Fruit fly (Drosophila melanogaster) whole organism: ENCODE results near the gene CG10336.

Source experiments
- CG8478 ChIP-seq: fragments of >200 bp; optimal IDR thresholded peaks from 2 replicates; lab custom pipeline; 2018; ENCODE audit warnings: inconsistent platforms
- Dll ChIP-seq: fragments of >200 bp; optimal IDR thresholded peaks from 2 replicates; lab custom pipeline; 2017
- EcR ChIP-seq, 2 experiments: fragments of >200 bp; optimal IDR thresholded peaks; 2 replicates each; lab custom pipeline; 2017; ENCODE audit warnings: missing biosample characterization in 2 of 2, missing genetic modification characterization in 2 of 2, missing genetic modification reagents in 2 of 2
- pan ChIP-seq: fragments of >200 bp; optimal IDR thresholded peaks from 2 replicates; lab custom pipeline; 2017
- psq ChIP-seq: fragments of >200 bp; optimal IDR thresholded peaks from 2 replicates; lab custom pipeline; 2017
- usp ChIP-seq: fragments of >200 bp; optimal IDR thresholded peaks from 2 replicates; lab custom pipeline; 2017; ENCODE audit warnings: missing biosample characterization, missing genetic modification characterization, mixed read lengths

CG10336 gene

DNA sequence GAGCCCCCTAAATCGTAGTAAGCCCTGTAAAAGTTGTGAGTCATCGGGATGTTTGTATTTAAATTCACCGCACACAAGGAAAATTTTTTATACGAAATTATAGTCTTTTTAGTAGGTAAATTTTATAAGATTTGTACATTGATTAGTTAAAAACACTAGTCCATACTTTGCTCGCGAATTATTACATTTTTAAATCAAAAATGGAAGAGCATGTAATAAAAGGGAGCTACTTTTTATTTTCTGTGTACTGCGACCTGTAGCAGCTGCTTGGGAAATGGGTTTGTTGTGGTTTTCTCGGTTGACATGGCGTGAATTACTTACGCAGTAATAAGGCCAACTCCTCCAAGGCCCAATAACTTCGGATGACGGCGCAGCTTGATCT is 5.4 kb downstream of the CG10336 start:
- TF ChIP-seq EcR (GFP tag; optimal IDR thresholded peaks at IDR 0.05; lab: Kevin White, UChicago) (no peak), psq (lab: Kevin White, UChicago) (no peak), Dll (lab: Kevin White, UChicago) (no peak), usp (GFP tag; lab: Kevin White, UChicago) (no peak), pan (lab: Kevin White, UChicago) (no peak)

DNA sequence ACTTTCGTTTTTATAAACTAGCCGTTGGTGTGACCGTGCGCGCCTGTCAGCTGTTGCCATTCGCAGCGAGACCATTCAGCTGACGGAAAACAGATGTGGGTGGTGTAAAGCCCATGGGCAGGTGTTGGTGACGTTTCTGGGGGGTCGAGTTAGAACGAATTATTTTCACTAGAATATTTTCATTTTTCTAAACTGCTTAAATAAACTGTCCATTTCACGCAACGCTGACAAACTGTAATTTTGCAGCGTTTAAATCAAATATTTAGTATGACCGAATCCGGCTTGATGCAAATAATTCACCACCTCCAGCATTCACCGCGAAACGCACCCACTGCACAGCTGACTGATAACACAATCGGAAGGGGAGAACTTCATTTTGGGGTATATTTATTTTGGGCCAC is 6.1 kb downstream of the CG10336 start, which contains the start of the genes CG10383 and CG10338:
Gene CG10383, minus strand, starts transcription at position 199 of the 401 bp plus-strand sequence.
Gene CG10338, plus strand, starts transcription at position 261 of the 401 bp plus-strand sequence.
- TF ChIP-seq usp (GFP tag; lab: Kevin White, UChicago) (no peak), Dll (lab: Kevin White, UChicago) (no peak), EcR (GFP tag; optimal IDR thresholded peaks at IDR 0.05; lab: Kevin White, UChicago) (no peak), pan (lab: Kevin White, UChicago) (no peak), psq (lab: Kevin White, UChicago) (no peak), CG8478 (lab: Kevin White, UChicago) (no peak)

dm6 chr2L:18698559-18699130 is 9.3 kb downstream of the CG10336 start, which contains the start of gene CG10341:
Gene CG10341 (plus strand): TSS chr2L:18698714.
- TF ChIP-seq CG8478 (lab: Kevin White, UChicago): no peak
- TF ChIP-seq Dll (lab: Kevin White, UChicago): no peak
- TF ChIP-seq usp (GFP tag; lab: Kevin White, UChicago): no peak
- no peak for TF ChIP-seq EcR (GFP tag; optimal IDR thresholded peaks at IDR 0.05; lab: Kevin White, UChicago)
- no peak for TF ChIP-seq pan (lab: Kevin White, UChicago)
- no peak for TF ChIP-seq psq (lab: Kevin White, UChicago)

- no peak for TF ChIP-seq psq (lab: Kevin White, UChicago)
- no peak for TF ChIP-seq usp (GFP tag; lab: Kevin White, UChicago)
- TF ChIP-seq pan (lab: Kevin White, UChicago): no peak
- no peak for TF ChIP-seq EcR (GFP tag; optimal IDR thresholded peaks at IDR 0.05; lab: Kevin White, UChicago)
- TF ChIP-seq CG8478 (lab: Kevin White, UChicago): no peak
- TF ChIP-seq Dll (lab: Kevin White, UChicago): no peak
These were observed 13.6 kb downstream of the CG10336 start, which contains the start of the genes CG10376 and CG10343 for dm6 chr2L:18702721-18703488. Gene CG10376 (minus strand): TSS chr2L:18703105. Gene CG10343 (plus strand): TSS chr2L:18703473.

DNA sequence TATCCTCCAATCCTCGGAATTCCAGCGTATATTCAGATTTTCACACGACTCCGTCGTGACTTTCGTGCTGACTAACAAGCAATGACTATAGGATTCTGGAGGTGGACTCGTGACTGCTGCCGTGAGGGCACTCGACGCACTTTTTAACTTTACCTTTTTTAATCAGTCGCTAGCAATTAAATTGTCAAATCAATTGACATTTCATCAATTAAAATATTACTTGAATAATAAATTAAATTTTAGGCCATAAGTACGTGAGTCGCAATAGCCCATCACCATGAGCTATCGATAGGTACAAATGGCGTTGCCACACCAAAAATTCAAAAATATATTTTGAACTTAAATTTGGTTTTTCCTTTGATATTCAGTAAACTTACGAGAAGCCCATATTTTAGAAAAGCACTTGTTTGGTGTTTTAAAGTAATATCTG is 16.3 kb downstream of the CG10336 start, which contains the start of gene Jwa:
Gene Jwa, minus strand, starts transcription at position 87 of the 430 bp plus-strand sequence.
- TF ChIP-seq EcR (GFP tag; optimal IDR thresholded peaks at IDR 0.05; lab: Kevin White, UChicago): no peak
- TF ChIP-seq Dll (lab: Kevin White, UChicago): no peak
- TF ChIP-seq usp (GFP tag; lab: Kevin White, UChicago): no peak
- no peak for TF ChIP-seq psq (lab: Kevin White, UChicago)
- no peak for TF ChIP-seq pan (lab: Kevin White, UChicago)
- TF ChIP-seq CG8478 (lab: Kevin White, UChicago): no peak

dm6 chr2L:18707844-18708238 is 18.5 kb downstream of the CG10336 start:
- TF ChIP-seq Dll (lab: Kevin White, UChicago) (no peak), EcR (GFP tag; optimal IDR thresholded peaks at IDR 0.05; lab: Kevin White, UChicago) (no peak), usp (GFP tag; lab: Kevin White, UChicago) (no peak), CG8478 (lab: Kevin White, UChicago) (no peak), psq (lab: Kevin White, UChicago) (no peak), pan (lab: Kevin White, UChicago) (no peak)

- TF ChIP-seq usp (GFP tag; lab: Kevin White, UChicago) (no peak), pan (lab: Kevin White, UChicago) (no peak), CG8478 (lab: Kevin White, UChicago) (no peak), psq (lab: Kevin White, UChicago) (no peak), Dll (lab: Kevin White, UChicago) (no peak), EcR (GFP tag; optimal IDR thresholded peaks at IDR 0.05; lab: Kevin White, UChicago) (no peak)
These were observed 19.0 kb downstream of the CG10336 start, which contains the start of the genes Faf2 and Grip71 for dm6 chr2L:18708239-18708891. Gene Faf2 (minus strand): TSS chr2L:18708688. Gene Grip71 (plus strand): TSS chr2L:18708846.

- TF ChIP-seq psq (lab: Kevin White, UChicago) (no peak), usp (GFP tag; lab: Kevin White, UChicago) (no peak), CG8478 (lab: Kevin White, UChicago) (no peak), pan (lab: Kevin White, UChicago) (no peak), Dll (lab: Kevin White, UChicago) (no peak), EcR (GFP tag; optimal IDR thresholded peaks at IDR 0.05; lab: Kevin White, UChicago) (no peak)
These were observed 24.4 kb downstream of the CG10336 start, which contains the start of gene Irk3 for dm6 chr2L:18713686-18714085. Gene Irk3 (minus strand): TSS chr2L:18713748.

DNA sequence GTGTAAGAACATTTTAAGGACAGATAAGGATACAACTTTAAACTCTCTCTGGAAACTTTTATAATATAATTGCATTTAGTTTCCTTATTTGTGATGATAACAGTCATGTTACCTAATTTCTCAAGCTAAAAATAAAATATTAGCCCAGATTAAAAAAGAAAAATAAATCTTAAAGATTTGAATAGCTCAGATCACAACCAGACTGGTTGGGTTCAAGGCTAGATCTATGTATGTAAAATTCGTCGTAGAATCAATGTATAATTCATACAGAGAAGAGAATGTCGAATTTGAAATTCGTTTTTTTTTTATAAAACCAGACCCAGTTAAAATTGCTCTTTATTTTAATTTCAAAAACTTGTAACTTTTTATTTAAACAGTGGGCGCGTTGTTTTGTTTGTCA is 24.8 kb downstream of the CG10336 start:
- TF ChIP-seq pan (lab: Kevin White, UChicago) (no peak), psq (lab: Kevin White, UChicago) (no peak), CG8478 (lab: Kevin White, UChicago) (no peak), usp (GFP tag; lab: Kevin White, UChicago) (no peak), Dll (lab: Kevin White, UChicago) (no peak), EcR (GFP tag; optimal IDR thresholded peaks at IDR 0.05; lab: Kevin White, UChicago) (no peak)

dm6 chr2L:18717365-18718011 is 28.2 kb downstream of the CG10336 start:
- TF ChIP-seq Dll (lab: Kevin White, UChicago): no peak
- TF ChIP-seq CG8478 (lab: Kevin White, UChicago): no peak
- no peak for TF ChIP-seq usp (GFP tag; lab: Kevin White, UChicago)
- no peak for TF ChIP-seq pan (lab: Kevin White, UChicago)
- TF ChIP-seq psq (lab: Kevin White, UChicago): no peak
- TF ChIP-seq EcR (GFP tag; optimal IDR thresholded peaks at IDR 0.05; lab: Kevin White, UChicago): no peak
